Comparison of ENCODE assay signal across 1 fruit fly cellular context in the genomic region with DNA sequence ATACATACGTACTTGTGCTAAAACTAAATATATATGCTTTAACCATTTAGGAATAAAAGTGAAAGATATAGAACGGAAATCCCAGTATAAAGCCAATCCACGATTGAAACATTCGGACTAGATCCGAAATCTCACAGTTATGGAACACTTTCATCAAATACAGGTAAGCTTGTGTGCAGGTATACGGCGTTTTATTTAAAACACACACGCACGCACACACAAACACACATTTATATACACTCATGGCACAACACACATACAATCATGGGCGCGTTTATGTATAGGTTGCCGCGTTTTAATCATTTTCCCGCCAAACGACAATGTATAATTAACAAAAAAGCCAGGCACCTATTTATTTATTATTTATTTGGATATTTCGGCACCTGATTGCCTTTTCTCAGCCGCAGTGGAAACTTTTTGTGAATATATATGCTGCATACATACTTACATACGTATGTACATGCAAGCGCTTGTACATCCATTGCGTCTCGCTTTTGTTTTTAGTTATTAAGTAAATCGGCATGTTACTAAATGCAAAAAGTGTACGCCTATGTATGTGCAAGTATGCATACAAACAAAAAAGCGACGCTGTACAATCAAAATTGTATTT.
TF ChIP-seq lines count a peak whose summit lies in the region.

No protein-coding gene starts in this region.

TF ChIP-seq in whole organism, embryonic, 481 proteins besides CTCF, POLR2A, EP300 and RAD21 (continued from another document):
- TF ChIP-seq hb (GFP tag; IDR thresholded peaks at IDR 0.05; lab: Robert Waterston, UW; ENCODE audit: partially characterized antibody) (no peak), CG31365 (tag; optimal IDR thresholded peaks at IDR 0.05; lab: Kevin White, UChicago) (no peak), lbe (GFP tag; optimal IDR thresholded peaks at IDR 0.05; lab: Kevin White, UChicago) (no peak), en (GFP tag; optimal IDR thresholded peaks at IDR 0.05; lab: Kevin White, UChicago) (no peak), CG7745 (tag; optimal IDR thresholded peaks at IDR 0.05; lab: Kevin White, UChicago) (no peak), Scr (GFP tag; IDR thresholded peaks at IDR 0.05; lab: Robert Waterston, UW; ENCODE audit: partially characterized antibody) (no peak), CG2116 (GFP tag; optimal IDR thresholded peaks at IDR 0.05; lab: Kevin White, UChicago) (no peak), CG1233 (GFP tag; optimal IDR thresholded peaks at IDR 0.05; lab: Kevin White, UChicago) (no peak), CG5245 (GFP tag; optimal IDR thresholded peaks at IDR 0.05; lab: Kevin White, UChicago) (no peak), Rfx (GFP tag; IDR thresholded peaks at IDR 0.05; lab: Robert Waterston, UW) (no peak), HHEX (GFP tag; optimal IDR thresholded peaks at IDR 0.05; lab: Kevin White, UChicago) (no peak), zen (tag; optimal IDR thresholded peaks at IDR 0.05; lab: Kevin White, UChicago) (no peak), Sry-δ (GFP tag; optimal IDR thresholded peaks at IDR 0.05; lab: Kevin White, UChicago) (no peak), zfh2 (GFP tag; optimal IDR thresholded peaks at IDR 0.05; lab: Kevin White, UChicago) (no peak), CG11085 (GFP tag; IDR thresholded peaks at IDR 0.05; lab: Robert Waterston, UW) (no peak), Lim3 (GFP tag; IDR thresholded peaks at IDR 0.05; lab: Robert Waterston, UW) (no peak), odd (GFP tag; optimal IDR thresholded peaks at IDR 0.05; lab: Kevin White, UChicago) (no peak), CG5953 (GFP tag; IDR thresholded peaks at IDR 0.05; lab: Robert Waterston, UW) (no peak), chinmo (GFP tag; IDR thresholded peaks at IDR 0.05; lab: Robert Waterston, UW; ENCODE audit: partially characterized antibody) (0 out of 4 replicates have a peak, but pooled peaks have one; percentile 6), cg (GFP tag; optimal IDR thresholded peaks at IDR 0.05; lab: Kevin White, UChicago) (peak; percentile 89), CG30020 (tag; optimal IDR thresholded peaks at IDR 0.05; lab: Kevin White, UChicago) (peak; percentile 0), gro (GFP tag; optimal IDR thresholded peaks at IDR 0.05; lab: Kevin White, UChicago) (no peak), zfh1 (GFP tag; IDR thresholded peaks at IDR 0.05; lab: Robert Waterston, UW) (no peak), CG6765 (GFP tag; optimal IDR thresholded peaks at IDR 0.05; lab: Kevin White, UChicago) (no peak), Hey (tag; optimal IDR thresholded peaks at IDR 0.05; lab: Kevin White, UChicago) (no peak), CG4360 (GFP tag; IDR thresholded peaks at IDR 0.05; lab: Robert Waterston, UW) (no peak), jigr1 (GFP tag; IDR thresholded peaks at IDR 0.05; lab: Robert Waterston, UW) (no peak), E2f2 (GFP tag; IDR thresholded peaks at IDR 0.05; lab: Robert Waterston, UW) (no peak), chn (GFP tag; optimal IDR thresholded peaks at IDR 0.05; lab: Kevin White, UChicago) (no peak), kni (GFP tag; optimal IDR thresholded peaks at IDR 0.05; lab: Kevin White, UChicago) (no peak), Pdp1 (GFP tag; optimal IDR thresholded peaks at IDR 0.05; lab: Kevin White, UChicago) (peak in 1 of 2 experiments; percentile 55), sens (GFP tag; lab: Kevin White, UChicago) (peak; percentile 4), CG15479 (GFP tag; optimal IDR thresholded peaks at IDR 0.05; lab: Kevin White, UChicago) (no peak), E2f1 (GFP tag; IDR thresholded peaks at IDR 0.05; lab: Robert Waterston, UW) (peak; percentile 41; the same call in 1 of the 2 replicates), CG16813 (GFP tag; IDR thresholded peaks at IDR 0.05; lab: Robert Waterston, UW; ENCODE audit: partially characterized antibody) (no peak), lola (GFP tag; optimal IDR thresholded peaks at IDR 0.05; lab: Kevin White, UChicago) (peak in 1 of 3 experiments; percentile 43), ttk (GFP tag; IDR thresholded peaks at IDR 0.05; lab: Robert Waterston, UW) (no peak), fru (optimal IDR thresholded peaks at IDR 0.05; lab: Kevin White, UChicago) (no peak), Bgb (GFP tag; IDR thresholded peaks at IDR 0.05; lab: Robert Waterston, UW; ENCODE audit: partially characterized antibody) (no peak), CG2120 (GFP tag; optimal IDR thresholded peaks at IDR 0.05; lab: Kevin White, UChicago) (no peak), Atf3 (GFP tag; optimal IDR thresholded peaks at IDR 0.05; lab: Kevin White, UChicago) (no peak), Dip3 (GFP tag; optimal IDR thresholded peaks at IDR 0.05; lab: Kevin White, UChicago) (no peak), CG1024 (GFP tag; IDR thresholded peaks at IDR 0.05; lab: Robert Waterston, UW) (no peak), CG4404 (GFP tag; IDR thresholded peaks at IDR 0.05; lab: Robert Waterston, UW) (no peak), HmgD (GFP tag; optimal IDR thresholded peaks at IDR 0.05; lab: Kevin White, UChicago) (no peak), CG11504 (tag; optimal IDR thresholded peaks at IDR 0.05; lab: Kevin White, UChicago) (no peak), gfzf (GFP tag; optimal IDR thresholded peaks at IDR 0.05; lab: Kevin White, UChicago) (no peak), esg (GFP tag; conservative IDR thresholded peaks at IDR 0.05; lab: Robert Waterston, UW) (no peak), GATAe (GFP tag; conservative IDR thresholded peaks at IDR 0.05; lab: Robert Waterston, UW) (no peak), CG12299 (tag; optimal IDR thresholded peaks at IDR 0.05; lab: Kevin White, UChicago) (peak; percentile 53), lmd (GFP tag; IDR thresholded peaks at IDR 0.05; lab: Robert Waterston, UW) (no peak), CG4820 (GFP tag; optimal IDR thresholded peaks at IDR 0.05; lab: Kevin White, UChicago) (no peak), CG3065 (GFP tag; optimal IDR thresholded peaks at IDR 0.05; lab: Kevin White, UChicago) (no peak), B-H2 (GFP tag; optimal IDR thresholded peaks at IDR 0.05; lab: Kevin White, UChicago) (no peak), CG10431 (GFP tag; optimal IDR thresholded peaks at IDR 0.05; lab: Kevin White, UChicago) (no peak), Tbp (GFP tag; optimal IDR thresholded peaks at IDR 0.05; lab: Kevin White, UChicago) (no peak), CG34422 (GFP tag; IDR thresholded peaks at IDR 0.05; lab: Robert Waterston, UW) (peak; percentile 32; the same call in 1 of the 3 replicates), ewg (GFP tag; optimal IDR thresholded peaks at IDR 0.05; lab: Kevin White, UChicago) (no peak), CG8924 (tag; optimal IDR thresholded peaks at IDR 0.05; lab: Kevin White, UChicago) (peak; percentile 50), sob (GFP tag; IDR thresholded peaks at IDR 0.05; lab: Robert Waterston, UW) (no peak), CG31388 (GFP tag; optimal IDR thresholded peaks at IDR 0.05; lab: Kevin White, UChicago) (no peak), CG14860 (GFP tag; IDR thresholded peaks at IDR 0.05; lab: Robert Waterston, UW; ENCODE audit: partially characterized antibody) (no peak), CG4617 (GFP tag; optimal IDR thresholded peaks at IDR 0.05; lab: Kevin White, UChicago; ENCODE audit: borderline replicate concordance) (no peak), Dbx (GFP tag; IDR thresholded peaks at IDR 0.05; lab: Robert Waterston, UW) (no peak), yki (optimal IDR thresholded peaks at IDR 0.05; lab: Kevin White, UChicago) (no peak), trem (tag; optimal IDR thresholded peaks at IDR 0.05; lab: Kevin White, UChicago) (no peak), CG4707 (GFP tag; optimal IDR thresholded peaks at IDR 0.05; lab: Kevin White, UChicago) (no peak), eyg (GFP tag; optimal IDR thresholded peaks at IDR 0.05; lab: Kevin White, UChicago) (no peak), cwo (GFP tag; optimal IDR thresholded peaks at IDR 0.05; lab: Kevin White, UChicago) (no peak), Drgx (GFP tag; IDR thresholded peaks at IDR 0.05; lab: Robert Waterston, UW) (no peak), CG11456 (GFP tag; IDR thresholded peaks at IDR 0.05; lab: Robert Waterston, UW) (no peak), CG18476 (GFP tag; optimal IDR thresholded peaks at IDR 0.05; lab: Kevin White, UChicago) (no peak), CG30431 (GFP tag; optimal IDR thresholded peaks at IDR 0.05; lab: Kevin White, UChicago) (no peak)
